Fruit fly (Drosophila melanogaster): Measurements from ENCODE around the gene Appl.

Appl gene

DNA sequence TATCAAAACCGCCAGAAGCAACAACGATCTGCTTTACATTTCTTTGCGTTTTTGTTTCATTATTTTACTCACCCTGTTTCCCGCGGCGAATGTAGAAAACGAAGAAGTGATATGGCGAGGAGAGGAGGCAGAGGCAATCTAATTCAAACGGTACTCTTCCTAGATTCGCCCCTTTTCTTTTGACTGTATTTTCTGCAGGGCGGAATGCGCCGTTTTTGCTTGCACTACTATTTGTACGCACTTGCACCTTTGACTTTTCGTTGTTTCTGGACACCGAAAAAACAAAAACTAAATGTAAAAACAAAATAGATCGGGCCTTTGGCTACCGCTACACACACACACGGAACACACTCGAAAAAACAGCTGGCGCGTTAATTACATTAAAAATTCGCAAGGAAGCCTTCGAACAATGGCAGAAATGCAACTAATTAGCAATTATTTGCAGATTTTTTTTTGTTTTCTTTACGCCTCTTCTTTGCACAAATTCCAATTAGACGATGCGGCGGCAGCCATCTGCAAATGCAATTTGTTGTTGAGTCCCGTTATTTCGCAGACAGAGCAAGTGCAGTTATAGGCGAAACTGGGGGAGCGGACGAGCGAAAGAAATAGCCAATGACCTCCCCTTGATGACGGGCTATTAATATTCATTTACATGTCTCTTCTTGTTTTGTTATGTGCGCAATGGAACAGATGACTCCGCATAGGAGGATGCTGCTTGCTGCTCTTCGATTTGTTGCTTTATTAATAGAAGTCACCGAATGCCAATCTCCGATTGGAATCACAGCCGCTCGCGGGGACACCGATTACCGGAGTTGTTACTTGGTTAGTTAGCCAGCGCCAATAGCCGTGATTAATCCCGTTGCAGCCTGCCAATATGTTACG is 89.2 kb downstream of the Appl start (continued):
- TF ChIP-seq Hr38 (GFP tag; optimal IDR thresholded peaks at IDR 0.05), result no peak
- no peak for TF ChIP-seq CG11294 (GFP tag; IDR thresholded peaks at IDR 0.05)
- TF ChIP-seq CG11762 (GFP tag; optimal IDR thresholded peaks at IDR 0.05; ENCODE audit: insufficient read depth), result no peak
- no peak for TF ChIP-seq acj6 (GFP tag; optimal IDR thresholded peaks at IDR 0.05)
- TF ChIP-seq Eip75B (GFP tag; optimal IDR thresholded peaks at IDR 0.05), result no peak
- TF ChIP-seq Met (GFP tag; optimal IDR thresholded peaks at IDR 0.05), result no peak
- TF ChIP-seq Hr39 (GFP tag; optimal IDR thresholded peaks at IDR 0.05), result no peak
- no peak for TF ChIP-seq salr (GFP tag; optimal IDR thresholded peaks at IDR 0.05)
- TF ChIP-seq CG6854 (GFP tag; optimal IDR thresholded peaks at IDR 0.05), result no peak
- TF ChIP-seq CG32006 (GFP tag; optimal IDR thresholded peaks at IDR 0.05), result peak; percentile 24
- peak; percentile 33 for TF ChIP-seq Hr4 (GFP tag; optimal IDR thresholded peaks at IDR 0.05)
- no peak for TF ChIP-seq fd85E (GFP tag; optimal IDR thresholded peaks at IDR 0.05)
- no peak for TF ChIP-seq vri (GFP tag; optimal IDR thresholded peaks at IDR 0.05)
- no peak for TF ChIP-seq Smox (GFP tag; optimal IDR thresholded peaks at IDR 0.05)
- no peak for TF ChIP-seq eg (GFP tag; IDR thresholded peaks at IDR 0.05)
- TF ChIP-seq CG16779 (tag; optimal IDR thresholded peaks at IDR 0.05), result no peak
- no peak for TF ChIP-seq lz (GFP tag; optimal IDR thresholded peaks at IDR 0.05)
- no peak for TF ChIP-seq CG1621 (tag; optimal IDR thresholded peaks at IDR 0.05)

dm6 chrX:620102-620430 is 89.8 kb downstream of the Appl start, which contains the start of gene spdi:
Gene spdi, minus strand, starts transcription at chrX:620195.
- TF ChIP-seq Eip78C (GFP tag) (no peak), dsx (GFP tag; optimal IDR thresholded peaks at IDR 0.05; ENCODE audit: poor library complexity, severe bottlenecking) (peak; percentile 5)

dm6 chrX:621132-621555 is 90.8 kb downstream of the Appl start, which contains the start of the genes CG13365 and Vsp37A:
Gene CG13365, minus strand, starts transcription at chrX:621215.
Gene Vsp37A, plus strand, starts transcription at chrX:621530.
- peak; percentile 75 for TF ChIP-seq Eip78C (GFP tag)
- peak; percentile 66 for TF ChIP-seq Sox14 (GFP tag; optimal IDR thresholded peaks at IDR 0.05)
- no peak for TF ChIP-seq CG6854 (GFP tag; optimal IDR thresholded peaks at IDR 0.05)
- no peak for TF ChIP-seq CG34406 (GFP tag; optimal IDR thresholded peaks at IDR 0.05)
- TF ChIP-seq CG6276 (GFP tag; optimal IDR thresholded peaks at IDR 0.05), result no peak
- peak; percentile 24 for TF ChIP-seq CG31627 (GFP tag; optimal IDR thresholded peaks at IDR 0.05)
- TF ChIP-seq CG7368 (GFP tag; optimal IDR thresholded peaks at IDR 0.05), result no peak
- peak; percentile 39 for TF ChIP-seq Eip75B (GFP tag; optimal IDR thresholded peaks at IDR 0.05)
- TF ChIP-seq net (GFP tag; optimal IDR thresholded peaks at IDR 0.05), result no peak
- TF ChIP-seq dsx (GFP tag; optimal IDR thresholded peaks at IDR 0.05; ENCODE audit: poor library complexity, severe bottlenecking), result peak; percentile 14
- TF ChIP-seq Ets96B (tag; optimal IDR thresholded peaks at IDR 0.05), result no peak
- no peak for TF ChIP-seq CG15336 (GFP tag; IDR thresholded peaks at IDR 0.05)
- peak; percentile 8 for TF ChIP-seq Sox15 (GFP tag; optimal IDR thresholded peaks at IDR 0.05)
- TF ChIP-seq OdsH (GFP tag; optimal IDR thresholded peaks at IDR 0.05), result peak; percentile 44
- TF ChIP-seq esn (GFP tag; optimal IDR thresholded peaks at IDR 0.05), result peak; percentile 48
- no peak for TF ChIP-seq CG8119 (GFP tag; IDR thresholded peaks at IDR 0.05)
- TF ChIP-seq fd85E (GFP tag; optimal IDR thresholded peaks at IDR 0.05), result no peak
- TF ChIP-seq vri (GFP tag; optimal IDR thresholded peaks at IDR 0.05), result no peak
- TF ChIP-seq Eip93F (GFP tag; optimal IDR thresholded peaks at IDR 0.05), result no peak
- peak; percentile 30 for TF ChIP-seq Ets21C (GFP tag; optimal IDR thresholded peaks at IDR 0.05)
- TF ChIP-seq svp (GFP tag), result peak; percentile 77
- no peak for TF ChIP-seq CG16779 (tag; optimal IDR thresholded peaks at IDR 0.05)
- no peak for TF ChIP-seq Blimp-1 (GFP tag; optimal IDR thresholded peaks at IDR 0.05)
- TF ChIP-seq CG10669 (GFP tag; optimal IDR thresholded peaks at IDR 0.05), result no peak
- no peak for TF ChIP-seq salr (GFP tag; optimal IDR thresholded peaks at IDR 0.05)
- TF ChIP-seq lz (GFP tag; optimal IDR thresholded peaks at IDR 0.05), result peak; percentile 35
- peak; percentile 64 for TF ChIP-seq CG6808 (GFP tag; optimal IDR thresholded peaks at IDR 0.05)
- TF ChIP-seq spab (GFP tag; optimal IDR thresholded peaks at IDR 0.05), result no peak
- no peak for TF ChIP-seq CG9139 (GFP tag; optimal IDR thresholded peaks at IDR 0.05)
- no peak for TF ChIP-seq dac (GFP tag; optimal IDR thresholded peaks at IDR 0.05)
- TF ChIP-seq Sox102F (GFP tag; optimal IDR thresholded peaks at IDR 0.05), result no peak
- TF ChIP-seq CG1621 (tag; optimal IDR thresholded peaks at IDR 0.05), result no peak
- TF ChIP-seq fkh (GFP tag; optimal IDR thresholded peaks at IDR 0.05), result peak; percentile 96
- TF ChIP-seq CG8632 (GFP tag; optimal IDR thresholded peaks at IDR 0.05), result no peak
- TF ChIP-seq Lpt (GFP tag; optimal IDR thresholded peaks at IDR 0.05), result no peak
- TF ChIP-seq CG32006 (GFP tag; optimal IDR thresholded peaks at IDR 0.05), result no peak
- TF ChIP-seq fd59A (GFP tag; optimal IDR thresholded peaks at IDR 0.05), result no peak

Measured in whole organism, prepupa.